Fruit fly (Drosophila melanogaster) whole organism, adult: ENCODE results near the gene car.

ENCODE experiments used
- CG11617 ChIP-seq: fragments of 200-800 bp; sonication (Bioruptor generic); optimal IDR thresholded peaks from 2 replicates; lab custom pipeline; 2017; ENCODE audit warnings: mild to moderate bottlenecking, missing biosample characterization, missing genetic modification reagents, missing genetic modification characterization
- CG12768 ChIP-seq: fragments of 200-800 bp; sonication (Bioruptor generic); optimal IDR thresholded peaks from 2 replicates; lab custom pipeline; 2017; ENCODE audit warnings: missing biosample characterization, missing genetic modification characterization, mild to moderate bottlenecking, moderate library complexity, missing genetic modification reagents
- CG14711 ChIP-seq: fragments of 200-800 bp; sonication (Bioruptor generic); optimal IDR thresholded peaks from 2 replicates; lab custom pipeline; 2018; ENCODE audit warnings: missing biosample characterization, mild to moderate bottlenecking, missing genetic modification characterization, moderate library complexity
- CG1620 ChIP-seq: fragments of 200-800 bp; sonication (Bioruptor generic); optimal IDR thresholded peaks from 2 replicates; lab custom pipeline; 2016; ENCODE audit warnings: missing biosample characterization, missing genetic modification characterization
- CG33017 ChIP-seq: fragments of 200-800 bp; sonication (Bioruptor generic); optimal IDR thresholded peaks from 2 replicates; lab custom pipeline; 2018; ENCODE audit warnings: missing biosample characterization, mild to moderate bottlenecking, missing genetic modification characterization, moderate library complexity
- CG5204 ChIP-seq: fragments of 200-800 bp; sonication (Bioruptor generic); optimal IDR thresholded peaks from 2 replicates; lab custom pipeline; 2016; ENCODE audit warnings: missing biosample characterization, missing genetic modification characterization
- CG7045 ChIP-seq: fragments of 200-800 bp; sonication (Bioruptor generic); optimal IDR thresholded peaks from 2 replicates; lab custom pipeline; 2017; ENCODE audit warnings: missing biosample characterization, mild to moderate bottlenecking, missing genetic modification characterization
- CG7101 ChIP-seq: fragments of 200-800 bp; sonication (Bioruptor generic); optimal IDR thresholded peaks from 2 replicates; lab custom pipeline; 2018; ENCODE audit warnings: missing biosample characterization, mild to moderate bottlenecking, missing genetic modification characterization, moderate library complexity
- Clk ChIP-seq: fragments of 200-800 bp; sonication (Bioruptor generic); optimal IDR thresholded peaks from 2 replicates; lab custom pipeline; 2017; ENCODE audit warnings: missing biosample characterization, missing genetic modification characterization
- Crg-1 ChIP-seq: fragments of 200-800 bp; sonication (Bioruptor generic); optimal IDR thresholded peaks from 2 replicates; lab custom pipeline; 2016; ENCODE audit warnings: missing biosample characterization, missing genetic modification characterization
- Hr96 ChIP-seq: fragments of 200-800 bp; sonication (Bioruptor generic); optimal IDR thresholded peaks from 2 replicates; lab custom pipeline; 2016; ENCODE audit warnings: missing biosample characterization, missing genetic modification characterization
- Mnt ChIP-seq: fragments of 200-800 bp; sonication (Bioruptor generic); optimal IDR thresholded peaks from 2 replicates; lab custom pipeline; 2016; ENCODE audit warnings: missing biosample characterization, mild to moderate bottlenecking, missing genetic modification characterization
- bab1 ChIP-seq: fragments of 200-800 bp; sonication (Bioruptor generic); optimal IDR thresholded peaks from 3 replicates; lab custom pipeline; 2019; ENCODE audit warnings: missing biosample characterization, mild to moderate bottlenecking, missing genetic modification characterization, moderate library complexity
- cic ChIP-seq: fragments of 200-800 bp; sonication (Bioruptor generic); optimal IDR thresholded peaks from 2 replicates; lab custom pipeline; 2017; ENCODE audit warnings: missing biosample characterization, mild to moderate bottlenecking, missing genetic modification characterization, moderate library complexity
- cnc ChIP-seq, 2 experiments: fragments of >200 bp; optimal IDR thresholded peaks; 2 replicates each; lab custom pipeline; 2017
- kay ChIP-seq: fragments of 200-800 bp; sonication (Bioruptor generic); peaks from one replicate; lab custom pipeline; 2016; ENCODE audit warnings: missing biosample characterization, missing genetic modification characterization, borderline replicate concordance
- ovo ChIP-seq: fragments of 200-800 bp; sonication (Bioruptor generic); optimal IDR thresholded peaks from 2 replicates; lab custom pipeline; 2016; ENCODE audit warnings: missing biosample characterization, missing genetic modification characterization
- pad ChIP-seq: fragments of 200-800 bp; sonication (Bioruptor generic); optimal IDR thresholded peaks from 3 replicates; lab custom pipeline; 2017; ENCODE audit warnings: missing biosample characterization, missing genetic modification characterization, mild to moderate bottlenecking, moderate library complexity, missing genetic modification reagents
- tj ChIP-seq: fragments of 200-800 bp; sonication (Bioruptor generic); optimal IDR thresholded peaks from 3 replicates; lab custom pipeline; 2017; ENCODE audit warnings: missing biosample characterization, mild to moderate bottlenecking, missing genetic modification characterization, moderate library complexity
- toe ChIP-seq: fragments of 200-800 bp; sonication (Bioruptor generic); optimal IDR thresholded peaks from 2 replicates; lab custom pipeline; 2016; ENCODE audit warnings: missing biosample characterization, missing genetic modification characterization

car gene

DNA sequence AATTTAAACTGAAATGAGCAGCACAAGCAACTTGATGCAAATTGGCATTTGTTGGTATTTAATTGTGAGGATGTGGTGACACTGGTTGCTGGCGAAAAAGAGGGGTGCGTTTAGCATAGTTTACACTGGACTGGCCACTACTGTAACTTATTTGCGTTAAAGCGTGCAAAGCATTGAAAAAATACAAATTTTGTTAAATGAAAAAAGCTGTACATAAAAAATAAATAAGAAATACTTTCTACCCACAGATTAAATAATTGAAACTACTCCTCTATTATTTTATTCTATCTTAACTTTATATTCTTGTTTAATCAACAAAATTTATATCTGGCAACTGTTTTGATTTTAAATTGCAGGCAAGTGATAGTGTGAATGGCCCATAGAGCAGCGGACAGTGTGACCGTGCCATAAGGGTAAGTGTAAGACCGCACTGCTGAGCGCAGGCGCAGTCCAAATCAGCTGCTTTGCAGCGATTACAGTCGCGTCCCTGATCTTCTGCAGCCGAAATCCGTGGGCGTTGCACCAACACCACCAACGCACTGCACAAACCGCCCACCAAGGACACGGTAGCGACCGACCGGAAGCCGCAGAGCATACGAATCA is at the start of gene car, which contains the start of gene Grip84:
Gene car (plus strand): TSS at position 306 of the 603 bp plus-strand sequence.
Gene Grip84 (minus strand): TSS at position 51 of the 603 bp plus-strand sequence.
- peak; percentile 14 for TF ChIP-seq CG33017 (tag; lab: Kevin White, UChicago)
- TF ChIP-seq ovo (GFP tag; lab: Kevin White, UChicago) = peak; percentile 7
- TF ChIP-seq toe (GFP tag; lab: Kevin White, UChicago) = no peak
- peak; percentile 87 for TF ChIP-seq CG14711 (tag; lab: Kevin White, UChicago)
- peak; percentile 35 for TF ChIP-seq tj (GFP tag; lab: Kevin White, UChicago)
- peak; percentile 42 for TF ChIP-seq pad (GFP tag; lab: Kevin White, UChicago)
- TF ChIP-seq Crg-1 (GFP tag; lab: Kevin White, UChicago) = no peak
- TF ChIP-seq CG1620 (GFP tag; lab: Kevin White, UChicago) = no peak
- no peak for TF ChIP-seq Clk (GFP tag; lab: Kevin White, UChicago)
- peak; percentile 44 for TF ChIP-seq Mnt (GFP tag; lab: Kevin White, UChicago)
- peak; percentile 54 for TF ChIP-seq CG7045
- TF ChIP-seq Hr96 = no peak
- no peak for TF ChIP-seq bab1 (GFP tag; lab: Kevin White, UChicago)
- no peak for TF ChIP-seq CG5204
- peak; percentile 65 for TF ChIP-seq CG7101
- TF ChIP-seq kay (GFP tag; lab: Kevin White, UChicago) = no peak
- TF ChIP-seq CG11617 (GFP tag; lab: Kevin White, UChicago) = peak; percentile 44

dm6 chrX:19520376-19520775 is 45.4 kb upstream of the car start:
- no peak for TF ChIP-seq CG12768

dm6 chrX:19520888-19521287 is 44.9 kb upstream of the car start:
- peak; percentile 3 for TF ChIP-seq Crg-1 (GFP tag; lab: Kevin White, UChicago)
- peak; percentile 16 for TF ChIP-seq cic (GFP tag; lab: Kevin White, UChicago)
- TF ChIP-seq Clk (GFP tag; lab: Kevin White, UChicago) = no peak
- TF ChIP-seq Mnt (GFP tag; lab: Kevin White, UChicago) = peak; percentile 39
- TF ChIP-seq tj (GFP tag; lab: Kevin White, UChicago) = no peak
- TF ChIP-seq Hr96 = no peak
- TF ChIP-seq bab1 (GFP tag; lab: Kevin White, UChicago) = no peak
- no peak for TF ChIP-seq pad (GFP tag; lab: Kevin White, UChicago)

dm6 chrX:19521753-19522383 is 44.0 kb upstream of the car start, which contains the start of the genes Idh3a and CoRest:
TSS of gene Idh3a (minus strand) at chrX:19521810.
TSS of gene CoRest (plus strand) at chrX:19521929.
- TF ChIP-seq CG11617 (GFP tag; lab: Kevin White, UChicago) (peak; percentile 6), CG14711 (tag; lab: Kevin White, UChicago) (no peak), pad (GFP tag; lab: Kevin White, UChicago) (peak; percentile 24), cic (GFP tag; lab: Kevin White, UChicago) (no peak), ovo (GFP tag; lab: Kevin White, UChicago) (no peak), toe (GFP tag; lab: Kevin White, UChicago) (peak; percentile 73), Clk (GFP tag; lab: Kevin White, UChicago) (no peak), tj (GFP tag; lab: Kevin White, UChicago) (peak; percentile 9), CG7045 (no peak), bab1 (GFP tag; lab: Kevin White, UChicago) (peak; percentile 18), Mnt (GFP tag; lab: Kevin White, UChicago) (peak; percentile 18), CG5204 (no peak), Hr96 (peak; percentile 52), CG33017 (tag; lab: Kevin White, UChicago) (no peak), kay (GFP tag; lab: Kevin White, UChicago) (no peak)

- peak; percentile 36 for TF ChIP-seq Mnt (GFP tag; lab: Kevin White, UChicago)
- no peak for TF ChIP-seq pad (GFP tag; lab: Kevin White, UChicago)
Observed at dm6 chrX:19522597-19522996, 43.2 kb upstream of the car start.

DNA sequence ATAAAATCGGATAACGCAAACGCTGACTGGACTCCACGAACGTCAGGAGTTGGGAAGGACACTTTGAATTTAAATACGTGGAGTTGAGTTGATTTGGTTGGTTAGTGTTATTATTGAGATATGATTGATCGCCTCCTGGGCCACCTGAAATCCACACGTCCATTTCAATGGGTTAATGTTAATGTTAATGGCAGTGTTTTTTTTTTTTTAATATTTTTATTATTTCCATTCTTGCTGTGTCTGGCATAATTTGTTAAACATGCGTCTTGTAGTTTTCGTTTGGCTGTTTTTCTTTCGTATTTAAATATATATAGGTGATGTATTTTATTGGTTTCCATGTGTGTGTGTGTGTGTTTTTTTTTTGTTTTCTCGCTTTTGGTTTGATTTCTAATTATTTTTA is 34.2 kb upstream of the car start, which contains the start of gene CG12231:
Gene CG12231 (minus strand): TSS at position 101 of the 400 bp plus-strand sequence.
- TF ChIP-seq Hr96 = no peak
- no peak for TF ChIP-seq kay (GFP tag; lab: Kevin White, UChicago)
- no peak for TF ChIP-seq CG33017 (tag; lab: Kevin White, UChicago)
- TF ChIP-seq CG11617 (GFP tag; lab: Kevin White, UChicago) = no peak
- no peak for TF ChIP-seq CG7101
- no peak for TF ChIP-seq CG1620 (GFP tag; lab: Kevin White, UChicago)
- no peak for TF ChIP-seq cic (GFP tag; lab: Kevin White, UChicago)
- no peak for TF ChIP-seq pad (GFP tag; lab: Kevin White, UChicago)
- no peak for TF ChIP-seq Mnt (GFP tag; lab: Kevin White, UChicago)
- no peak for TF ChIP-seq Clk (GFP tag; lab: Kevin White, UChicago)
- no peak for TF ChIP-seq CG12768
- TF ChIP-seq cnc (optimal IDR thresholded peaks at IDR 0.05; lab: Kevin White, UChicago) = no peak
- TF ChIP-seq CG5204 = no peak
- TF ChIP-seq Crg-1 (GFP tag; lab: Kevin White, UChicago) = no peak
- TF ChIP-seq bab1 (GFP tag; lab: Kevin White, UChicago) = no peak
- no peak for TF ChIP-seq tj (GFP tag; lab: Kevin White, UChicago)
- TF ChIP-seq ovo (GFP tag; lab: Kevin White, UChicago) = no peak
